Fruit fly (Drosophila melanogaster) whole organism, pupa: Measurements from ENCODE around the gene Hr38.

Source experiments
- CG10348 ChIP-seq: fragments of 200-800 bp; sonication (Bioruptor generic); IDR thresholded peaks from 2 replicates; pipeline ENCODE4 v1.3.6; 2022; ENCODE audit warnings: missing biosample characterization, missing genetic modification characterization
- CG13204 ChIP-seq: fragments of 200-800 bp; sonication (Bioruptor generic); optimal IDR thresholded peaks from 2 replicates; lab custom pipeline; 2018; ENCODE audit warnings: missing biosample characterization, mild to moderate bottlenecking, missing genetic modification characterization, moderate library complexity
- CG14655 ChIP-seq: fragments of 200-800 bp; sonication (Bioruptor generic); optimal IDR thresholded peaks from 3 replicates; lab custom pipeline; 2017; ENCODE audit warnings: mild to moderate bottlenecking, missing biosample characterization, missing genetic modification reagents, missing genetic modification characterization
- CG32121 ChIP-seq: fragments of 200-800 bp; sonication (Bioruptor generic); IDR thresholded peaks from 2 replicates; pipeline ENCODE4 v1.3.6; 2022; ENCODE audit warnings: missing biosample characterization, missing genetic modification characterization
- CG34367 ChIP-seq: fragments of 200-800 bp; sonication (Bioruptor generic); optimal IDR thresholded peaks from 2 replicates; lab custom pipeline; 2018; ENCODE audit warnings: missing biosample characterization, mild to moderate bottlenecking, missing genetic modification characterization
- CG8301 ChIP-seq: fragments of 200-800 bp; sonication (Bioruptor generic); optimal IDR thresholded peaks from 2 replicates; lab custom pipeline; 2018; ENCODE audit warnings: missing biosample characterization, mild to moderate bottlenecking, missing genetic modification characterization
- CG9948 ChIP-seq: fragments of 200-800 bp; sonication (Bioruptor generic); optimal IDR thresholded peaks from 2 replicates; lab custom pipeline; 2018; ENCODE audit warnings: missing biosample characterization, mild to moderate bottlenecking, missing genetic modification characterization, moderate library complexity
- D1 ChIP-seq: fragments of 200-800 bp; sonication (Bioruptor generic); optimal IDR thresholded peaks from 2 replicates; lab custom pipeline; 2018; ENCODE audit warnings: missing biosample characterization, mild to moderate bottlenecking, missing genetic modification characterization, moderate library complexity
- EcR ChIP-seq: fragments of 200-800 bp; sonication (Bioruptor generic); optimal IDR thresholded peaks from 3 replicates; lab custom pipeline; 2019; ENCODE audit warnings: missing biosample characterization, missing genetic modification characterization, mild to moderate bottlenecking, moderate library complexity, missing genetic modification reagents
- Ets98B ChIP-seq: fragments of 200-800 bp; sonication (Bioruptor generic); IDR thresholded peaks from 2 replicates; pipeline ENCODE4 v1.3.6; 2022; ENCODE audit warnings: missing biosample characterization, missing genetic modification characterization
- Pif1B ChIP-seq: fragments of 200-800 bp; sonication (Bioruptor generic); optimal IDR thresholded peaks from 3 replicates; lab custom pipeline; 2016; ENCODE audit warnings: missing biosample characterization, missing genetic modification characterization
- Snoo ChIP-seq: fragments of 200-800 bp; sonication (Bioruptor generic); optimal IDR thresholded peaks from 3 replicates; lab custom pipeline; 2017; ENCODE audit warnings: missing biosample characterization, mild to moderate bottlenecking, missing genetic modification characterization, inconsistent platforms
- gl ChIP-seq: fragments of 200-800 bp; sonication (Bioruptor generic); optimal IDR thresholded peaks from 2 replicates; lab custom pipeline; 2018; ENCODE audit warnings: missing biosample characterization, mild to moderate bottlenecking, missing genetic modification characterization

- no peak for TF ChIP-seq CG13204 (GFP tag; lab: Kevin White, UChicago)
- TF ChIP-seq CG32121 (GFP tag; lab: Robert Waterston, UW) = no peak
- no peak for TF ChIP-seq Snoo (tag; lab: Kevin White, UChicago)
- TF ChIP-seq D1 (tag; lab: Kevin White, UChicago) = no peak
- TF ChIP-seq CG14655 = no peak
- TF ChIP-seq Pif1B (GFP tag; lab: Kevin White, UChicago) = no peak
- TF ChIP-seq CG10348 (GFP tag; lab: Robert Waterston, UW) = no peak
- no peak for TF ChIP-seq CG9948 (tag; lab: Kevin White, UChicago)
- no peak for TF ChIP-seq gl (tag; lab: Kevin White, UChicago)
- no peak for TF ChIP-seq CG8301 (tag; lab: Kevin White, UChicago)
- no peak for TF ChIP-seq EcR
- TF ChIP-seq Ets98B (GFP tag; lab: Robert Waterston, UW) = no peak
- no peak for TF ChIP-seq CG34367
These were observed 39.7 kb downstream of the Hr38 start for dm6 chr2L:20674718-20675117.
